Fruit fly (Drosophila melanogaster) S2 (cell line): ENCODE data around the gene bocks.

Experiments
- CG8478 ChIP-seq: fragments of >200 bp; optimal IDR thresholded peaks from 2 replicates; lab custom pipeline; 2018
- CTCF ChIP-seq, 2 experiments: fragments of >200 bp; optimal IDR thresholded peaks; 2 replicates each; lab custom pipeline; 2018

bocks gene

DNA sequence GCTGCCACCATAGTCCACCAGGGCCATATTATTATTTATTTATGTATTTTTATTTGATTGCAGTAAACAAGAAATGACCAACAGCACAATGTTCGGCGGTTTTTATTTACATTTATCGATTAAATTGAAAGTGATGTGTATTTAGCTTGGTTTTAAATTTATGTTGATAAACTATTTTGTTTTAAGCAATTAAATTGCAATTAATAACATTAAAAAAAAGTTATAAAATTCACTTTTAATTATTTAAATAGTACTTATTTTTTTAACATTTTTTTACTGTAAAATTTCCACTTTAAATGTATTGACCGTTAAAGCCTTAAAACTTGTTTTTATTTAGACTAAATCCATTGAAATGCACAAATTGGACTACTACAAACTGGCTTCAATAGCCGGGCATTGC lies 20.7 kb downstream of the bocks start, which contains the start of gene CG16790:
TSS of gene CG16790 (minus strand) at position 101 of the 400 bp plus-strand sequence.
- TF ChIP-seq CTCF (optimal IDR thresholded peaks at IDR 0.05; lab: Kevin White, UChicago) (no peak), CG8478 (no peak)

- TF ChIP-seq CG8478 (no peak), CTCF (optimal IDR thresholded peaks at IDR 0.05; lab: Kevin White, UChicago) (no peak)
Measured at dm6 chr3R:9565895-9566294, 24.9 kb downstream of the bocks start, which contains the start of gene CG16789. Gene CG16789 (plus strand): TSS chr3R:9566195.

- TF ChIP-seq CG8478 = no peak
- peak in 1 of 2 experiments; percentile 13 for TF ChIP-seq CTCF (optimal IDR thresholded peaks at IDR 0.05; lab: Kevin White, UChicago)
Measured at dm6 chr3R:9563240-9563992, 27.4 kb downstream of the bocks start, which contains the start of the genes CG9393 and Vps45. Gene CG9393 (minus strand): TSS chr3R:9563673. Gene Vps45 (plus strand): TSS chr3R:9563924.

dm6 chr3R:9561121-9561520 lies 29.7 kb downstream of the bocks start:
- TF ChIP-seq CG8478 (no peak), CTCF (optimal IDR thresholded peaks at IDR 0.05; lab: Kevin White, UChicago) (no peak)

- TF ChIP-seq CTCF (optimal IDR thresholded peaks at IDR 0.05; lab: Kevin White, UChicago) = no peak
Measured at dm6 chr3R:9559413-9560014, 31.3 kb downstream of the bocks start, which contains the start of the genes AP-1mu and MBD-like. Gene AP-1mu (minus strand): TSS chr3R:9559525. Gene MBD-like (plus strand): TSS chr3R:9559760.

DNA sequence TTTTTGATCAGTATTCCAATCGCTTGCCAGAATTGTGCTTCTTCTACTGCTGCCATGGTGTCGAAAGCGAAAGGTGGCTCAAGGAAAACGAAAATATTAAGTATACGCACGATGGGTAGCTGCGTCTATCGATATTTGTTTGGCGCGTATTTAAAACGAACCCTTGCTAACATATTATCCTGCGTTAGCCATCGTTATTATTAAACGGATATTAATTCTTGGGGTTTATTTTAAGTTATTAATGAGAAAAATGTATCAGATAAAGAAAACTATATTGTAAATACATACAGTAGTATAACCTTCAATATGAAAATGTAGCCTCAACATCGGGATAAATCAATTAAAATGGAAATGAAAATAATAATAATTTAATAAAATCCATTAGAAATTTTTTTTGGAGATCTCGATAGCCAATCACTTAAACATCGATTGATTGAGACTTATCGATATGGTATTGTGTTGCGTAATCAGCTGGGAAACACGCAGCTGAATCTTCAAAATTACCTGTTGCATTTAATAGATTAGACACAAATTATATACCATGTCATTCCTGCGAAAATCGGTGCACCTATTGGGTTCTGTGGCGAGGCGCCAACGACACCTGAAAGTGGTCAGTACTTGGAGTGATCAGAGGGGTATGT lies 35.3 kb downstream of the bocks start, which contains the start of the genes CG9386 and BckdhA:
TSS of gene CG9386 (minus strand) at position 75 of the 641 bp plus-strand sequence.
TSS of gene BckdhA (plus strand) at position 452 of the 641 bp plus-strand sequence.
- no peak for TF ChIP-seq CTCF (optimal IDR thresholded peaks at IDR 0.05; lab: Kevin White, UChicago)
- TF ChIP-seq CG8478 = no peak

DNA sequence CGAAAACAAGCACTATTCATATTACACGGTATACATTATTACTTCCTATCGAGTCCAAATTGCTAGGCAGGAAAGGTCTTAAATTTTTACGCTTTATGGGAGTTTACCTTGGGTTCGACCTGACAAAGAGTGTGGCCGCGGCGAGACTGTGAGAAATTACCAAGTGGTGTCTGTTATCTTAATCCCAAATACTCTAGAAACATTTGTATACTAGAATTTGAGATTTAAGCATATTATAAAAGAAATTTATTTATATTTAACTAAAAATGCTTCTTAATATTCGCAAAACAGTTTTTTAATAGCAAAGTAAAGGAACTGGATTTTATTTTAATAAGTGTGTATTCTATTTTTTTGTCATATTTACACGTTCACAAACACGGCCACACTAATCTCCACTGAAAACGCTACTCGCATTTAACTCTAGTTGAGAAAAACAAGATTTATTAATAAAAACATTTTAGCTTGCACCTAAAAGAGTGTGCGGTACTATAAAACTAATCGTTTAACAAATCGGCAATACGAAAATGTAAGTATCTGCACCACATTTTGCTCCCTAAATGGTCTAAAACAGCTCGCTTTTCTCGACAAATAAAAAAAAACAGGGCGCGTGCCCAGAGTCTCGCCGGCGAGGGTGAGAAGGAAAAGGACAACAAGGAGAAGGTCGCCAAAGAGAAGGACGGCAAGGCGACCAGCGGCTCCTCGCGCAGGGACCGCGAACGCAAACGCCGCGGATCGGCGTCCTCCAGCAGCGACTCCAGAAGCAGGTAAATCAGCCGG lies 39.0 kb downstream of the bocks start, which contains the start of the genes mura and RnpS1:
TSS of gene mura (minus strand) at position 148 of the 777 bp plus-strand sequence.
TSS of gene RnpS1 (plus strand) at position 376 of the 777 bp plus-strand sequence.
- no peak for TF ChIP-seq CTCF (optimal IDR thresholded peaks at IDR 0.05; lab: Kevin White, UChicago)
- no peak for TF ChIP-seq CG8478

DNA sequence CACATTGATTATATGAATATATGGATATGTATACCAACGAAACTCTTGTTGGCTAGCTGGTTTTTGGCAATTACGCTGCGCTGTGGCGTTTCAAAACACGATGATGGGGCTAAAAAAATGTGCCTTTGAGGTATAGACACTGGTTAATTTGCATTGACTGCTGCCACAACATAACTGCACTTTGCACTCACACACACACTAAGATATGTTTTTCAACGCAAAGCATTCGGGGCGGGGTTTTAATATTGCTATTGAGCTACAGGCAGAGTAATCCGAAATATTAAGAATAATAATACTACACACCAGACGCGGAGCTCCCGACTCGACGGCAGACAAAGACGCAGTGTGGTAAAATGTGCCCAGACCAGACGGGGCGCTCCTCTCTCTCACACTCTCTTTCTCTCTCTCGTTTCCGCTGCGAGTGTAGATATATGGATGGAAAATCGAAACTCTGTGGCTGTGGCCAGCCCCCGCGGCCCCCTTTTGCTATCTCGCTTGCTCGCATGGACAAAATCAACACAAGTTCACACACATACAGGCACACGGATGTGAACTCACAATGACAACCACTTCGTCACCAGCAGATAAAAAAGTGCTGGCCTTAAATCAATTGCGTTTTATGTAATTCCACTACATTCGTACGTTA lies 39.7 kb downstream of the bocks start:
- TF ChIP-seq CG8478 (no peak), CTCF (optimal IDR thresholded peaks at IDR 0.05; lab: Kevin White, UChicago) (no peak)

DNA sequence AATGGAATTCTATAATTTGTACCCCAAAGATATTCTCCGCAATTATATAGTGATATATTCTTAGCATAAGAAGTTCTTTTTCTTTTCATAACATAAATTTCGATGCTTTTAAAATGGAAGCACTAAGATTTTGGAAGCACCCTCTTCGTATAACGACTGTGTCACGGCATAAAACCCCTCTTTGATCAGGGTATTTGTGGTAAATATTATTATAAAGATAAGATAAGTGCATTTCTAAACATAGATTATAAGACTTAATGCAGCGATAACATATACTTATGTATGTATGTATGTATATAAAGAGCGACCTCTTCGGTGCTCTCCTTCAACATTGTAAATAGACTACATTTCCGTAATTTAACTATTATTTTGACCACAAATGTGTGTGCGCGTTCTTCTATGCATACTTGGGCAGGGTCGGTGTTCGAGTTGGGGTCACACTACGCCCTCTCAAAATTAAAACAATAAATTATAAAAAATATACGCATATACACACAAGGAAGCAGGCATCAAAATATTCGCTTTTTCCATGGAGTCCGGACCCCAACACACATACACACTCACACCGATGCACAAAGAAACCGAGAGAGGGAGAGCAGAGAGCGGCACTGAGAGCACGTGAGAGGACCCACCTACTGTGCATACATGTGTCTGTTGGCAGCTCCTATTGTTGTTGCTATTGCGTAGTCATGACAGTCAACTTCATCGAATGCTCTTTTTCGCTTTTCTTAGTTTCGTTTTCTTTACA lies 40.4 kb downstream of the bocks start:
- TF ChIP-seq CTCF (optimal IDR thresholded peaks at IDR 0.05; lab: Kevin White, UChicago) = no peak
- no peak for TF ChIP-seq CG8478

DNA sequence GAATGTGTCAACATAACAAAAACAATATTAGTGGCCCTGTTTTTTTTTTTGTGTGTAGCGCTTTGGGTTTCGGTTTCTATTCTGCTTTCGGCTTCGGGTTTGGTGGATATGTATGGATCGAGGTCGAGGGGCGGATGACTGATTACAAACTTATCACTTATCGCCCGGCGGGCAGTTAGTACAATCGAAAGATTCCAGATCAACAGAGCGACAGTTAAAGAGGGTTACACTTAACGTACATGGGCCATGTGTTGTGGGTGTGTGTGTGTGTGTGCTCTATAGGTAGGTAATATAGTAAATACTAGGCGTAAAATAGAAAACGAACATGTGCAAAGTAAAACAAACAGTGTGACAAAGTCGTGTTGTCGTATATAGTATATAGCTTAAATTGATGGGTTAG lies 42.0 kb downstream of the bocks start:
- no peak for TF ChIP-seq CG8478
- TF ChIP-seq CTCF (optimal IDR thresholded peaks at IDR 0.05; lab: Kevin White, UChicago) = no peak

DNA sequence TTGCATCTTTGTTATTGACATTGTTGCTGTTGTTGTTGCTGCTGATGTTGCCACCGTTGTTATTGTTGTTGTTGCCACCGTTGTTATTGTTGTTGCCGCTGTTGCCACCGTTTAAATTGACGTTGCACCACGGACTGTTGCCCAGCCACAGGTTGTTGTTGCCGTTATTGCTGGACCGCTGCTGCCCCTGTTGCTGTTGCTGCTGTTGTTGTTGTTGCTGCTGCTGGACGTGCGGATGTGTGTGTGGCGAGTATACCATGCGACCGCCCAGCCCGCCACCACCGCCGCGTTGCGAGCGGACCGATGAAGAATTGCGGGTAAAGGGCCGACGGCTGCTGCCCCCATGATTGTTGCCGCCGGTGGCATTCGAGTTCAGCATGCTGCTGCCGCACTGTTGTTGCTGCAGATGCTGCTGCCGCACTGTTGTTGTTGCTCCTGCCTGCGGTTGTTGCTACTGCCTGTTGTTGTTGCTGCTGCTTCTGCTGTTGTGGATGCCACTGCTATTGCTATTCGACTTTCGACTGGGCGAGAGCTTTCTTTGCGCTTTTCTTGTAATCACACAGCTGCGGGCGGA lies 43.9 kb downstream of the bocks start:
- no peak for TF ChIP-seq CG8478
- no peak for TF ChIP-seq CTCF (optimal IDR thresholded peaks at IDR 0.05; lab: Kevin White, UChicago)

- no peak for TF ChIP-seq CG8478
- no peak for TF ChIP-seq CTCF (optimal IDR thresholded peaks at IDR 0.05; lab: Kevin White, UChicago)
Measured at dm6 chr3R:9543495-9544180, 47.2 kb downstream of the bocks start.
